Worm (Caenorhabditis elegans) whole organism, early embryonic: ENCODE results near the gene his-37.

Experiments used
- B0310.2 ChIP-seq: sonication (generic microtip); optimal IDR thresholded peaks from 2 replicates; lab custom pipeline; 2016; ENCODE audit warnings: mild to moderate bottlenecking, missing genetic modification characterization, missing compliant biosample characterization
- F13C5.2 ChIP-seq: sonication (generic microtip); optimal IDR thresholded peaks from 2 replicates; lab custom pipeline; 2017; ENCODE audit warnings: mild to moderate bottlenecking, missing genetic modification characterization, inconsistent platforms, missing compliant biosample characterization
- aly-1 ChIP-seq: sonication (generic microtip); optimal IDR thresholded peaks from 2 replicates; lab custom pipeline; 2016; ENCODE audit warnings: missing genetic modification characterization, missing compliant biosample characterization
- ama-1 ChIP-seq: fragments of 150-350 bp; optimal IDR thresholded peaks from 2 replicates; lab custom pipeline; 2014
- ceh-13 ChIP-seq: fragments of 200-800 bp; sonication (Bioruptor generic); optimal IDR thresholded peaks from 2 replicates; lab custom pipeline; 2018; ENCODE audit warnings: mild to moderate bottlenecking, missing genetic modification characterization, missing compliant biosample characterization
- ceh-36 ChIP-seq: sonication (generic microtip); optimal IDR thresholded peaks from 2 replicates; lab custom pipeline; 2016; ENCODE audit warnings: missing genetic modification characterization, inconsistent platforms, missing compliant biosample characterization
- ets-7 ChIP-seq: sonication (generic microtip); optimal IDR thresholded peaks from 2 replicates; lab custom pipeline; 2016; ENCODE audit warnings: missing genotype, missing genetic modification characterization, missing compliant biosample characterization
- flt-1 ChIP-seq: fragments of 200-800 bp; sonication (Bioruptor generic); IDR thresholded peaks from 2 replicates; pipeline ENCODE4 v1.3.6; 2022; ENCODE audit warnings: missing genetic modification characterization, missing compliant biosample characterization
- hmbx-1 ChIP-seq: sonication (generic microtip); optimal IDR thresholded peaks from 2 replicates; lab custom pipeline; 2016; ENCODE audit warnings: mild to moderate bottlenecking, missing genetic modification characterization, missing compliant biosample characterization
- hmg-4 ChIP-seq: fragments of 200-800 bp; sonication (Bioruptor generic); optimal IDR thresholded peaks from 2 replicates; lab custom pipeline; 2018; ENCODE audit warnings: mild to moderate bottlenecking, missing genetic modification characterization, missing compliant biosample characterization
- hnd-1 ChIP-seq: sonication (generic microtip); optimal IDR thresholded peaks from 2 replicates; lab custom pipeline; 2016; ENCODE audit warnings: missing genetic modification characterization, missing compliant biosample characterization
- pes-1 ChIP-seq: fragments of 200-800 bp; sonication (Bioruptor generic); IDR thresholded peaks from 2 replicates; pipeline ENCODE4 v1.3.6; 2022; ENCODE audit warnings: missing genetic modification reagents, missing genetic modification characterization, missing compliant biosample characterization
- scrt-1 ChIP-seq: fragments of 200-800 bp; sonication (Bioruptor generic); IDR thresholded peaks from 2 replicates; pipeline ENCODE4 v1.3.6; 2022; ENCODE audit warnings: missing genetic modification characterization, missing compliant biosample characterization
- sea-1 ChIP-seq: fragments of 200-800 bp; sonication (Bioruptor generic); conservative IDR thresholded peaks from 2 replicates; pipeline ENCODE4 v1.3.6; 2022; ENCODE audit warnings: missing genetic modification characterization, missing compliant biosample characterization
- tbx-11 ChIP-seq: fragments of 200-800 bp; sonication (Bioruptor generic); IDR thresholded peaks from 2 replicates; pipeline ENCODE4 v1.3.6; 2022; ENCODE audit warnings: missing genetic modification characterization, missing compliant biosample characterization
- tbx-37 ChIP-seq: fragments of 200-800 bp; sonication (Bioruptor generic); conservative IDR thresholded peaks from 2 replicates; pipeline ENCODE4 v1.3.6; 2022; ENCODE audit warnings: missing genetic modification reagents, missing genetic modification characterization, missing compliant biosample characterization
- tra-4 ChIP-seq: sonication (generic microtip); optimal IDR thresholded peaks from 2 replicates; lab custom pipeline; 2017; ENCODE audit warnings: missing genetic modification characterization, missing compliant biosample characterization

his-37 gene

ce11 chrV:9527984-9528383, 18.9 kb upstream of the his-37 start:
- no peak for TF ChIP-seq ama-1 (lab: Kevin White, UChicago)

ce11 chrV:9531477-9531876, 15.4 kb upstream of the his-37 start, which contains the start of the genes C50F4.10 and pfk-1.2:
Gene C50F4.10, minus strand, starts transcription at chrV:9531577.
Gene pfk-1.2, plus strand, starts transcription at chrV:9531801.
- TF ChIP-seq pes-1 (GFP tag; lab: Robert Waterston, UW) (no peak), scrt-1 (GFP tag; lab: Robert Waterston, UW) (no peak), aly-1 (tag; lab: Kevin White, UChicago) (no peak), ceh-13 (GFP tag; lab: Kevin White, UChicago) (no peak), tbx-37 (GFP tag; lab: Robert Waterston, UW) (no peak), hnd-1 (tag; lab: Kevin White, UChicago) (no peak), ets-7 (tag; lab: Kevin White, UChicago) (no peak), tra-4 (tag; lab: Kevin White, UChicago) (no peak), tbx-11 (GFP tag; lab: Robert Waterston, UW) (no peak), hmg-4 (GFP tag; lab: Kevin White, UChicago) (no peak), sea-1 (GFP tag; lab: Robert Waterston, UW) (no peak), hmbx-1 (tag; lab: Kevin White, UChicago) (no peak), F13C5.2 (tag; lab: Kevin White, UChicago) (no peak), B0310.2 (tag; lab: Kevin White, UChicago) (no peak)

ce11 chrV:9534621-9535020, 12.3 kb upstream of the his-37 start, which contains the start of gene tag-329:
Gene tag-329, plus strand, starts transcription at chrV:9534921.
- TF ChIP-seq hnd-1 (tag; lab: Kevin White, UChicago) (no peak), ceh-36 (tag; lab: Kevin White, UChicago) (no peak), pes-1 (GFP tag; lab: Robert Waterston, UW) (no peak), tbx-11 (GFP tag; lab: Robert Waterston, UW) (no peak), hmbx-1 (tag; lab: Kevin White, UChicago) (no peak), tra-4 (tag; lab: Kevin White, UChicago) (no peak), sea-1 (GFP tag; lab: Robert Waterston, UW) (no peak), aly-1 (tag; lab: Kevin White, UChicago) (no peak), ets-7 (tag; lab: Kevin White, UChicago) (no peak), scrt-1 (GFP tag; lab: Robert Waterston, UW) (no peak), hmg-4 (GFP tag; lab: Kevin White, UChicago) (no peak), ceh-13 (GFP tag; lab: Kevin White, UChicago) (no peak), B0310.2 (tag; lab: Kevin White, UChicago) (no peak), flt-1 (GFP tag; lab: Robert Waterston, UW) (no peak), tbx-37 (GFP tag; lab: Robert Waterston, UW) (no peak), F13C5.2 (tag; lab: Kevin White, UChicago) (no peak), ama-1 (lab: Kevin White, UChicago) (no peak)

ce11 chrV:9536505-9536904, 10.4 kb upstream of the his-37 start, which contains the start of gene C50F4.4:
Gene C50F4.4, plus strand, starts transcription at chrV:9536771.
- TF ChIP-seq ets-7 (tag; lab: Kevin White, UChicago) (no peak), F13C5.2 (tag; lab: Kevin White, UChicago) (no peak)

ce11 chrV:9539638-9540037, 7.3 kb upstream of the his-37 start, which contains the start of gene C50F4.12:
Gene C50F4.12, minus strand, starts transcription at chrV:9539738.
- TF ChIP-seq ceh-13 (GFP tag; lab: Kevin White, UChicago), result no peak

- TF ChIP-seq aly-1 (tag; lab: Kevin White, UChicago) (no peak), B0310.2 (tag; lab: Kevin White, UChicago) (no peak), F13C5.2 (tag; lab: Kevin White, UChicago) (no peak), tbx-11 (GFP tag; lab: Robert Waterston, UW) (no peak), tbx-37 (GFP tag; lab: Robert Waterston, UW) (no peak), ama-1 (lab: Kevin White, UChicago) (no peak), hmg-4 (GFP tag; lab: Kevin White, UChicago) (no peak), hnd-1 (tag; lab: Kevin White, UChicago) (no peak), flt-1 (GFP tag; lab: Robert Waterston, UW) (no peak), sea-1 (GFP tag; lab: Robert Waterston, UW) (no peak), ets-7 (tag; lab: Kevin White, UChicago) (no peak), scrt-1 (GFP tag; lab: Robert Waterston, UW) (no peak), ceh-13 (GFP tag; lab: Kevin White, UChicago) (no peak)
Measured at ce11 chrV:9541506-9541905, 5.4 kb upstream of the his-37 start, which contains the start of gene C50F4.16. Gene C50F4.16, minus strand, starts transcription at chrV:9541606.

- TF ChIP-seq ceh-13 (GFP tag; lab: Kevin White, UChicago) (no peak), F13C5.2 (tag; lab: Kevin White, UChicago) (peak; percentile 31), B0310.2 (tag; lab: Kevin White, UChicago) (no peak), aly-1 (tag; lab: Kevin White, UChicago) (no peak), ceh-36 (tag; lab: Kevin White, UChicago) (no peak), sea-1 (GFP tag; lab: Robert Waterston, UW) (no peak), tra-4 (tag; lab: Kevin White, UChicago) (no peak), tbx-37 (GFP tag; lab: Robert Waterston, UW) (no peak; the same call in 1 of the 2 replicates), flt-1 (GFP tag; lab: Robert Waterston, UW) (peak; percentile 39; the same call in 1 of the 2 replicates), hmg-4 (GFP tag; lab: Kevin White, UChicago) (no peak), scrt-1 (GFP tag; lab: Robert Waterston, UW) (no peak), hnd-1 (tag; lab: Kevin White, UChicago) (no peak), ets-7 (tag; lab: Kevin White, UChicago) (no peak)
Measured at ce11 chrV:9544176-9544632, 2.7 kb upstream of the his-37 start, which contains the start of gene mdf-1. Gene mdf-1, minus strand, starts transcription at chrV:9544226.
